Worm (Caenorhabditis elegans) whole organism, mixed stage, embryonic: ENCODE results near the gene K07F5.7.

Source experiments
- M03D4.4 ChIP-seq: sonication (generic microtip); optimal IDR thresholded peaks from 2 replicates; lab custom pipeline; 2017; ENCODE audit warnings: mild to moderate bottlenecking, missing genetic modification characterization, missing compliant biosample characterization
- bed-3 ChIP-seq: fragments of 200-800 bp; sonication (Bioruptor generic); optimal IDR thresholded peaks from 3 replicates; lab custom pipeline; 2018; ENCODE audit warnings: mild to moderate bottlenecking, missing genetic modification characterization, moderate library complexity, missing compliant biosample characterization
- blmp-1 ChIP-seq: fragments of 150-350 bp; optimal IDR thresholded peaks from 2 replicates; lab custom pipeline; 2014; ENCODE audit warnings: missing biosample characterization, missing genetic modification characterization
- ceh-43 ChIP-seq: fragments of 200-800 bp; sonication (Bioruptor generic); optimal IDR thresholded peaks from 2 replicates; lab custom pipeline; 2018; ENCODE audit warnings: mild to moderate bottlenecking, missing genetic modification characterization, moderate library complexity, missing compliant biosample characterization
- ceh-83 ChIP-seq: fragments of 200-800 bp; sonication (Bioruptor generic); optimal IDR thresholded peaks from 2 replicates; lab custom pipeline; 2018; ENCODE audit warnings: mild to moderate bottlenecking, missing genetic modification characterization, missing compliant biosample characterization
- ces-1 ChIP-seq: fragments of 150-350 bp; optimal IDR thresholded peaks from 2 replicates; lab custom pipeline; 2014; ENCODE audit warnings: missing biosample characterization, missing genetic modification reagents, missing genetic modification characterization
- elt-1 ChIP-seq: sonication (generic microtip); optimal IDR thresholded peaks from 2 replicates; lab custom pipeline; 2017; ENCODE audit warnings: missing genetic modification characterization, mild to moderate bottlenecking, missing compliant biosample characterization, antibody characterized with exemption, moderate library complexity, borderline replicate concordance; ENCODE audit not compliant: insufficient read depth
- elt-3 ChIP-seq: fragments of 150-350 bp; optimal IDR thresholded peaks from 2 replicates; lab custom pipeline; 2014; ENCODE audit warnings: missing biosample characterization, missing genetic modification characterization
- ham-2 ChIP-seq: fragments of 200-800 bp; sonication (Bioruptor generic); optimal IDR thresholded peaks from 2 replicates; lab custom pipeline; 2018; ENCODE audit warnings: mild to moderate bottlenecking, missing genetic modification characterization, missing compliant biosample characterization
- hlh-1 ChIP-seq: fragments of 150-350 bp; optimal IDR thresholded peaks from 2 replicates; lab custom pipeline; 2014; ENCODE audit warnings: missing biosample characterization, missing genetic modification reagents, missing genetic modification characterization
- lin-32 ChIP-seq: fragments of 200-800 bp; sonication (Bioruptor generic); optimal IDR thresholded peaks from 2 replicates; lab custom pipeline; 2018; ENCODE audit warnings: mild to moderate bottlenecking, missing genetic modification characterization, missing compliant biosample characterization
- lsy-2 ChIP-seq: fragments of 150-350 bp; optimal IDR thresholded peaks from 2 replicates; lab custom pipeline; 2014; ENCODE audit warnings: missing biosample characterization, missing genetic modification characterization
- mab-5 ChIP-seq: fragments of 150-350 bp; optimal IDR thresholded peaks from 2 replicates; lab custom pipeline; 2014; ENCODE audit warnings: missing biosample characterization, missing genetic modification characterization
- mep-1 ChIP-seq: fragments of 150-350 bp; optimal IDR thresholded peaks from 2 replicates; lab custom pipeline; 2017; ENCODE audit warnings: missing biosample characterization, missing genetic modification reagents, missing genetic modification characterization, inconsistent platforms
- nhr-12 ChIP-seq: fragments of 150-350 bp; optimal IDR thresholded peaks from 2 replicates; lab custom pipeline; 2014; ENCODE audit warnings: missing biosample characterization, missing genetic modification characterization
- nhr-2 ChIP-seq: fragments of 150-350 bp; optimal IDR thresholded peaks from 2 replicates; lab custom pipeline; 2014; ENCODE audit warnings: missing biosample characterization, missing genetic modification characterization
- nhr-237 ChIP-seq: fragments of 150-350 bp; optimal IDR thresholded peaks from 2 replicates; lab custom pipeline; 2014; ENCODE audit warnings: missing biosample characterization, missing genetic modification characterization
- nhr-28 ChIP-seq: fragments of 150-350 bp; optimal IDR thresholded peaks from 2 replicates; lab custom pipeline; 2014; ENCODE audit warnings: missing biosample characterization, missing genetic modification characterization
- nhr-76 ChIP-seq: sonication (generic microtip); optimal IDR thresholded peaks from 2 replicates; lab custom pipeline; 2017; ENCODE audit warnings: missing biosample characterization, missing genetic modification characterization
- pha-4 ChIP-seq: fragments of 150-350 bp; optimal IDR thresholded peaks from 2 replicates; lab custom pipeline; 2018; ENCODE audit warnings: missing biosample characterization, missing genetic modification reagents, missing genetic modification characterization
- sem-2 ChIP-seq: fragments of 200-800 bp; sonication (Bioruptor generic); optimal IDR thresholded peaks from 2 replicates; lab custom pipeline; 2018; ENCODE audit warnings: mild to moderate bottlenecking, missing genetic modification characterization, missing compliant biosample characterization
- sptf-1 ChIP-seq: sonication (generic microtip); optimal IDR thresholded peaks from 2 replicates; lab custom pipeline; 2017; ENCODE audit warnings: mild to moderate bottlenecking, missing genetic modification characterization, moderate library complexity, missing compliant biosample characterization
- tbx-8 ChIP-seq: fragments of 200-800 bp; sonication (Bioruptor generic); optimal IDR thresholded peaks from 2 replicates; lab custom pipeline; 2018; ENCODE audit warnings: mild to moderate bottlenecking, missing genetic modification characterization, moderate library complexity, missing compliant biosample characterization
- unc-120 ChIP-seq: sonication (generic microtip); optimal IDR thresholded peaks from 2 replicates; lab custom pipeline; 2017; ENCODE audit warnings: missing genetic modification characterization, missing compliant biosample characterization; ENCODE audit not compliant: poor library complexity, severe bottlenecking
- unc-39 ChIP-seq: fragments of 150-350 bp; optimal IDR thresholded peaks from 2 replicates; lab custom pipeline; 2014; ENCODE audit warnings: missing biosample characterization, missing genetic modification characterization
- unc-62 ChIP-seq: fragments of 150-350 bp; optimal IDR thresholded peaks from 2 replicates; lab custom pipeline; 2014; ENCODE audit warnings: missing biosample characterization, missing genetic modification reagents, missing genetic modification characterization
- zip-8 ChIP-seq: fragments of 150-350 bp; optimal IDR thresholded peaks from 2 replicates; lab custom pipeline; 2014; ENCODE audit warnings: missing biosample characterization, missing genetic modification characterization
- ztf-11 ChIP-seq: fragments of 150-350 bp; optimal IDR thresholded peaks from 2 replicates; lab custom pipeline; 2014; ENCODE audit warnings: missing biosample characterization, missing genetic modification characterization

Gene K07F5.7

ce11 chrIV:9832586-9832985 lies 15.4 kb downstream of the K07F5.7 start, which contains the start of gene kin-21:
kin-21 (plus strand) TSS chrIV:9832886.
- TF ChIP-seq sptf-1 (tag; lab: Kevin White, UChicago) (no peak), ces-1 (GFP tag; lab: Kevin White, UChicago) (no peak), ztf-11 (tag; lab: Kevin White, UChicago) (no peak)

DNA sequence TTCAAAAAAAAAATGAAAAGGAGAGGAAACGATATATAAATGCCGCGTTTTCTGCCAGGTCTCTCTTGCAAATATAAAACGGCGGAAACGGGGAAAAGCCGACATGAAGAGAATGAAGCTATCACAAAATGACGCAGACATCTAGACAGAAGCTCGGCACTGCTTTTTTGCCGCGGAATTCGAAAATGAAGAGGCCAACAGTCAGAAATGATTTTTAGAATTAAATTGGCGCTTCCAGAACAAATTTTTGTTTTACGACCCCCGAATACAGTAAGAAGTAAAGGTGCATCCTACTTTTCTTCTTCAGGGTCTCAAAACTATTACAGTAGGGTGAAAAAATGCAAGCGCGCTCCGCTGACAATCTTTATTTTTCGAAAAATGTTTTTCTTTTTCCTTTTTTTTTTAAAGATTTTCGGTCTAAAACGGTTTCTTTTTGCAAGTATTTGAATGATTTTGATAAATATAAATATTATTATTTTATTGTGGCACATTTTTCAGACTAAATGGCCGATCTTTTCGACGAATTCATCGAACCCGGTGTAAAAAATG lies 22.7 kb downstream of the K07F5.7 start, which contains the start of gene mtr-4:
Gene mtr-4 (plus strand): TSS at position 499 of the 549 bp plus-strand sequence.
- TF ChIP-seq bed-3 (GFP tag; lab: Kevin White, UChicago) (no peak), M03D4.4 (no peak), blmp-1 (tag; lab: Kevin White, UChicago) (no peak), ceh-43 (no peak), nhr-237 (tag; lab: Kevin White, UChicago) (no peak), nhr-28 (tag; lab: Kevin White, UChicago) (no peak), elt-1 (tag; lab: Kevin White, UChicago) (no peak)

ce11 chrIV:9824480-9824879 lies 23.5 kb downstream of the K07F5.7 start, which contains the start of gene catp-6:
catp-6 (minus strand) TSS chrIV:9824580.
- TF ChIP-seq pha-4 (tag; lab: Kevin White, UChicago) (no peak), ceh-83 (GFP tag; lab: Kevin White, UChicago) (no peak), elt-3 (no peak), mab-5 (tag; lab: Kevin White, UChicago) (no peak), unc-120 (no peak), nhr-12 (tag; lab: Kevin White, UChicago) (no peak), sem-2 (no peak)

DNA sequence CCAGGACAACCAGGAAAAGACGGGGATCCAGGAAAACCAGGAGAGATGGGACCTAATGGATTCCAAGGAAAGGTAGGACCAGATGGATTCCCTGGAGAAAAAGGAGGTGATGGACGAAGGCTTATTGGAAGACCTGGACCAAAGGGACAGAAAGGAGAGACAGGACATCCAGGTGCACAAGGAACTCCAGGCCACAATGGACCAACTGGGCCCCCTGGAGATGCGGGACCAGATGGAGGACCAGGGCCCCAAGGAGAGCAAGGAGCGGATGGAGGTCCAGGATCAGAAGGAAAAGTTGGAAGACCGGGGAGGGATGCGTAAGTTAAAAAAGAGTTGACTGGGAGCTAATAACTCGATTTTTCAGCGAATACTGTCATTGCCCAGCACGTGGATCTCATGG lies 25.4 kb downstream of the K07F5.7 start:
- no peak for TF ChIP-seq lin-32
- TF ChIP-seq zip-8 (tag; lab: Kevin White, UChicago) = no peak
- TF ChIP-seq unc-39 (tag; lab: Kevin White, UChicago) = no peak
- TF ChIP-seq sem-2 = no peak
- TF ChIP-seq M03D4.4 = no peak
- TF ChIP-seq ham-2 = no peak
- TF ChIP-seq hlh-1 (tag; lab: Kevin White, UChicago) = no peak
- TF ChIP-seq ceh-43 = no peak
- TF ChIP-seq nhr-237 (tag; lab: Kevin White, UChicago) = no peak
- no peak for TF ChIP-seq ces-1 (GFP tag; lab: Kevin White, UChicago)

ce11 chrIV:9821621-9822020 lies 26.4 kb downstream of the K07F5.7 start, which contains the start of gene col-123:
col-123 (plus strand) TSS chrIV:9821921.
- TF ChIP-seq ceh-83 (GFP tag; lab: Kevin White, UChicago) (no peak), zip-8 (tag; lab: Kevin White, UChicago) (no peak), nhr-76 (no peak), unc-62 (GFP tag; lab: Kevin White, UChicago) (no peak), M03D4.4 (no peak), lin-32 (no peak), elt-1 (tag; lab: Kevin White, UChicago) (no peak), mab-5 (tag; lab: Kevin White, UChicago) (no peak), nhr-2 (no peak), nhr-237 (tag; lab: Kevin White, UChicago) (no peak), sptf-1 (tag; lab: Kevin White, UChicago) (no peak), ztf-11 (tag; lab: Kevin White, UChicago) (no peak), nhr-12 (tag; lab: Kevin White, UChicago) (no peak), mep-1 (tag; lab: Kevin White, UChicago) (no peak), hlh-1 (tag; lab: Kevin White, UChicago) (no peak), tbx-8 (no peak), lsy-2 (tag; lab: Kevin White, UChicago) (no peak), ham-2 (no peak), elt-3 (no peak)

DNA sequence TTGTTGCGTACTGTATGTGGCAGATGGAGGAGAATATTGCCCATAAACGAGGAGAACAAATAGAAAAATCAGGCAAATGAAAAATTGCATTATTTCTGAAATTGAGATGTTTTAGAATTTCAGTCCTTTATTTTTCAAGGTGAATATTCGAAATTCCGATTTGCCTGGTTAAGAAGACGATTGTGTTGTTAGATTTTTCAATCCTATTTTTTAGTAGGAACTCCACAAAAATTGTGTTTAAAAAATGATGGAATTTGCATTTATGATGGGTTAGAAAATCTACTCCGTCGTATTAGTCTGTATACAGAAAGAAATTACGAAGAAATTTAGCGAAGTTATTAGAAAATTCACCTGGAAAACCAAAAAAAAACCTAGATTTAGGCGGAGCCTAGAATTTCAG lies 32.5 kb downstream of the K07F5.7 start, which contains the start of gene egl-20:
Gene egl-20 (minus strand): TSS at position 101 of the 400 bp plus-strand sequence.
- TF ChIP-seq pha-4 (tag; lab: Kevin White, UChicago) (no peak), elt-1 (tag; lab: Kevin White, UChicago) (no peak), ceh-83 (GFP tag; lab: Kevin White, UChicago) (no peak)
